Worm (Caenorhabditis elegans) whole organism, L4 larva: Measurements from ENCODE around the gene chil-22.

Experiments used
- ceh-28 ChIP-seq: fragments of 150-350 bp; optimal IDR thresholded peaks from 2 replicates; lab custom pipeline; 2014; ENCODE audit warnings: missing biosample characterization, missing genetic modification reagents, missing genetic modification characterization
- dve-1 ChIP-seq: sonication (generic microtip); optimal IDR thresholded peaks from 2 replicates; lab custom pipeline; 2017; ENCODE audit warnings: antibody characterized with exemption, mild to moderate bottlenecking, missing genetic modification characterization, missing compliant biosample characterization; ENCODE audit not compliant: insufficient read depth
- lsy-2 ChIP-seq, 2 experiments: fragments of 150-350 bp in 1 of 2; sonication (generic microtip) in 1 of 2; optimal IDR thresholded peaks; 2 replicates each; lab custom pipeline; 2014 to 2017; ENCODE audit warnings: missing biosample characterization in 2 of 2, missing genetic modification characterization in 2 of 2
- nhr-11 ChIP-seq: fragments of 150-350 bp; optimal IDR thresholded peaks from 2 replicates; lab custom pipeline; 2014; ENCODE audit warnings: missing biosample characterization, missing genetic modification characterization
- nhr-25 ChIP-seq: sonication (generic microtip); optimal IDR thresholded peaks from 2 replicates; lab custom pipeline; 2017; ENCODE audit warnings: missing genetic modification characterization, mild to moderate bottlenecking, missing compliant biosample characterization, antibody characterized with exemption, moderate library complexity, borderline replicate concordance; ENCODE audit not compliant: insufficient read depth

DNA sequence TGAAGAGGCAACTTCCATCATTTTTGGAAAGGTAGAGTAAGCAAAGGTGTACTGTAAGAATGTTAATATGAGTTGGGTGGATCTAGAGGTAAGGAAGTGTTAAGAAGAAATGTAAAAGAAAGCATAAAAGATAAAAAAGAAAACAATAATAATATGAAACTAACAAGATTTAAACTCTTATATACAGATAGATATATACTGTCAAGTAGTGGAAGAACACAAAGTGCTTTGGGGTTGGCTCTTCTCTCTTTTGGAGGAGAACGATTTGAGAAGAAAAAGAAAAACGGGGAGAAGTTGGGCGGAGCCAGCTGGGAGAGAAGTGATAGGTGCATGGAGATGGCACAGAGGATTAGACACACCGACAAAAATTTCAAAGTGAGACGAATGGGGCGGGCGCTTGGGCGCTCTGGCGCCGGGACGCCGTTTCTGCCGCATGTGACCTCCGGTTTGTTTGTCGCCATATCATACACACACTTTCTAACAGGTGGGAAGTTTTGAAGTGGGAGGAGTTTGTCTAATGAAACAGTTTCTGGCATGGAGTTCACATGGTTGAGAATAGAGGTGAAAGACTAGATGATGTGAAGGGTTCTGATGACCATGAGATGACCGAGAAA lies 21.4 kb upstream of the chil-22 start, which contains the start of gene T19H5.4:
- TF ChIP-seq ceh-28 (tag; lab: Kevin White, UChicago), result no peak
- TF ChIP-seq nhr-11 (tag; lab: Kevin White, UChicago), result peak; percentile 48
- TF ChIP-seq nhr-25 (tag; lab: Kevin White, UChicago), result no peak
- TF ChIP-seq dve-1 (tag; lab: Kevin White, UChicago), result peak; percentile 79
- peak in 1 of 2 experiments; percentile 3 for TF ChIP-seq lsy-2 (tag; optimal IDR thresholded peaks at IDR 0.05; lab: Kevin White, UChicago)
